Worm (Caenorhabditis elegans) whole organism, L4/young adult: Measurements from ENCODE around the gene nhr-123.

Experiments used
- W03F9.2 ChIP-seq: fragments of 150-350 bp; optimal IDR thresholded peaks from 2 replicates; lab custom pipeline; 2014; ENCODE audit warnings: missing biosample characterization, missing genetic modification characterization
- dao-5 ChIP-seq: sonication (generic microtip); optimal IDR thresholded peaks from 2 replicates; lab custom pipeline; 2016; ENCODE audit warnings: missing genotype, missing genetic modification characterization, moderate library complexity, missing compliant biosample characterization
- him-1 ChIP-seq: sonication (generic microtip); optimal IDR thresholded peaks from 2 replicates; lab custom pipeline; 2016; ENCODE audit warnings: missing genotype, missing genetic modification reagents, missing genetic modification characterization, missing compliant biosample characterization

ce11 chrV:446574-446973 is 4.7 kb upstream of the nhr-123 start, which contains the start of gene srh-34:
- TF ChIP-seq him-1 (no peak), dao-5 (tag; lab: Kevin White, UChicago) (no peak), W03F9.2 (tag; lab: Kevin White, UChicago) (no peak)
